Fruit fly (Drosophila melanogaster) whole organism, embryonic: Measurements from ENCODE around the gene Mer.

Source experiments
- Bgb ChIP-seq: fragments of 200-800 bp; sonication (Bioruptor generic); IDR thresholded peaks from 2 replicates; pipeline ENCODE4 v1.3.6; 2022; ENCODE audit warnings: missing biosample characterization, missing genetic modification characterization; ENCODE audit not compliant: partially characterized antibody
- CG10147 ChIP-seq: fragments of 200-800 bp; sonication (Bioruptor generic); optimal IDR thresholded peaks from 2 replicates; lab custom pipeline; 2019; ENCODE audit warnings: missing biosample characterization, mild to moderate bottlenecking, missing genetic modification characterization, moderate library complexity
- CG10654 ChIP-seq: fragments of 200-800 bp; sonication (Bioruptor generic); optimal IDR thresholded peaks from 2 replicates; lab custom pipeline; 2016; ENCODE audit warnings: missing biosample characterization, missing genetic modification characterization
- CG10959 ChIP-seq: fragments of 200-800 bp; sonication (Bioruptor generic); IDR thresholded peaks from 2 replicates; pipeline ENCODE4 v1.3.6; 2022; ENCODE audit warnings: missing biosample characterization, missing genetic modification characterization
- CG11695 ChIP-seq: fragments of 200-800 bp; sonication (Bioruptor generic); IDR thresholded peaks from 3 replicates; pipeline ENCODE4 v1.3.6; 2022; ENCODE audit warnings: missing biosample characterization, missing genetic modification characterization
- CG11696 ChIP-seq: fragments of 200-800 bp; sonication (Bioruptor generic); IDR thresholded peaks from 2 replicates; pipeline ENCODE4 v1.3.6; 2022; ENCODE audit warnings: missing biosample characterization, missing genetic modification characterization
- CG12155 ChIP-seq: fragments of 200-800 bp; sonication (Bioruptor generic); optimal IDR thresholded peaks from 3 replicates; lab custom pipeline; 2016; ENCODE audit warnings: missing biosample characterization, missing genetic modification characterization
- CG12236 ChIP-seq: fragments of 200-800 bp; sonication (Bioruptor generic); optimal IDR thresholded peaks from 2 replicates; lab custom pipeline; 2016; ENCODE audit warnings: missing biosample characterization, missing genetic modification characterization
- CG12659 ChIP-seq: fragments of 200-800 bp; sonication (Bioruptor generic); optimal IDR thresholded peaks from 3 replicates; lab custom pipeline; 2017; ENCODE audit warnings: mild to moderate bottlenecking, missing biosample characterization, missing genetic modification reagents, missing genetic modification characterization
- CG15601 ChIP-seq: fragments of 200-800 bp; sonication (Bioruptor generic); optimal IDR thresholded peaks from 3 replicates; lab custom pipeline; 2019; ENCODE audit warnings: missing biosample characterization, mild to moderate bottlenecking, missing genetic modification characterization, moderate library complexity
- CG1832 ChIP-seq: fragments of 200-800 bp; sonication (Bioruptor generic); optimal IDR thresholded peaks from 2 replicates; lab custom pipeline; 2017; ENCODE audit warnings: missing biosample characterization, mild to moderate bottlenecking, missing genetic modification characterization, inconsistent platforms
- CG43689 ChIP-seq: fragments of 200-800 bp; sonication (Bioruptor generic); IDR thresholded peaks from 2 replicates; pipeline ENCODE4 v1.3.6; 2022; ENCODE audit warnings: missing biosample characterization, missing genetic modification characterization
- CG7963 ChIP-seq: fragments of 200-800 bp; sonication (Bioruptor generic); IDR thresholded peaks from 3 replicates; pipeline ENCODE4 v1.3.6; 2022; ENCODE audit warnings: missing biosample characterization, missing genetic modification characterization; ENCODE audit not compliant: partially characterized antibody
- CG8359 ChIP-seq: fragments of 200-800 bp; sonication (Bioruptor generic); optimal IDR thresholded peaks from 2 replicates; lab custom pipeline; 2017; ENCODE audit warnings: missing biosample characterization, mild to moderate bottlenecking, missing genetic modification characterization, borderline replicate concordance
- CG9215 ChIP-seq: fragments of 200-800 bp; sonication (Bioruptor generic); IDR thresholded peaks from 2 replicates; pipeline ENCODE4 v1.3.6; 2022; ENCODE audit warnings: missing biosample characterization, missing genetic modification characterization
- CoRest ChIP-seq: fragments of 200-800 bp; sonication (Bioruptor generic); optimal IDR thresholded peaks from 3 replicates; lab custom pipeline; 2018; ENCODE audit warnings: missing biosample characterization, mild to moderate bottlenecking, missing genetic modification characterization, moderate library complexity
- D19B ChIP-seq: fragments of 200-800 bp; sonication (Bioruptor generic); optimal IDR thresholded peaks from 2 replicates; lab custom pipeline; 2017; ENCODE audit warnings: missing biosample characterization, mild to moderate bottlenecking, missing genetic modification characterization
- Dad ChIP-seq: fragments of 200-800 bp; sonication (Bioruptor generic); optimal IDR thresholded peaks from 3 replicates; lab custom pipeline; 2016; ENCODE audit warnings: missing biosample characterization, missing genetic modification characterization
- Dref ChIP-seq: fragments of 200-800 bp; sonication (Bioruptor generic); IDR thresholded peaks from 2 replicates; pipeline ENCODE4 v1.3.6; 2022; ENCODE audit warnings: missing biosample characterization, missing genetic modification characterization
- Eip74EF ChIP-seq, 2 experiments: fragments of 200-800 bp in 1 of 2; fragments of >200 bp in 1 of 2; sonication (Bioruptor generic) in 1 of 2; optimal IDR thresholded peaks; 2 replicates each; lab custom pipeline; 2017 to 2019; ENCODE audit warnings: missing biosample characterization in 2 of 2, missing genetic modification characterization in 2 of 2, mild to moderate bottlenecking in 1 of 2, moderate library complexity in 1 of 2
- Hey ChIP-seq: fragments of 200-800 bp; sonication (Bioruptor generic); optimal IDR thresholded peaks from 3 replicates; lab custom pipeline; 2018; ENCODE audit warnings: missing biosample characterization, mild to moderate bottlenecking, missing genetic modification characterization
- Hsf ChIP-seq: fragments of 200-800 bp; sonication (Bioruptor generic); optimal IDR thresholded peaks from 3 replicates; lab custom pipeline; 2016; ENCODE audit warnings: missing biosample characterization, missing genetic modification characterization
- Max ChIP-seq: fragments of 200-800 bp; sonication (Bioruptor generic); optimal IDR thresholded peaks from 2 replicates; lab custom pipeline; 2016; ENCODE audit warnings: missing biosample characterization, mild to moderate bottlenecking, missing genetic modification characterization
- Mrtf ChIP-seq: fragments of 200-800 bp; sonication (Bioruptor generic); IDR thresholded peaks from 3 replicates; pipeline ENCODE4 v1.3.6; 2022; ENCODE audit warnings: missing biosample characterization, missing genetic modification characterization
- Myb ChIP-seq: fragments of 200-800 bp; sonication (Bioruptor generic); optimal IDR thresholded peaks from 2 replicates; lab custom pipeline; 2016; ENCODE audit warnings: missing biosample characterization, missing genetic modification characterization
- NC2α ChIP-seq: fragments of 200-800 bp; sonication (Bioruptor generic); optimal IDR thresholded peaks from 2 replicates; lab custom pipeline; 2016; ENCODE audit warnings: missing biosample characterization, missing genetic modification characterization
- Nf-YC ChIP-seq: fragments of 200-800 bp; optimal IDR thresholded peaks from 3 replicates; lab custom pipeline; 2019; ENCODE audit warnings: missing biosample characterization, mild to moderate bottlenecking, missing genetic modification characterization, moderate library complexity
- Spps ChIP-seq: fragments of 200-800 bp; sonication (Bioruptor generic); optimal IDR thresholded peaks from 2 replicates; lab custom pipeline; 2018; ENCODE audit warnings: missing biosample characterization, mild to moderate bottlenecking, missing genetic modification characterization
- Sry-β ChIP-seq: fragments of 200-800 bp; sonication (Bioruptor generic); optimal IDR thresholded peaks from 2 replicates; lab custom pipeline; 2018; ENCODE audit warnings: missing biosample characterization, mild to moderate bottlenecking, missing genetic modification characterization, moderate library complexity
- Vsx1 ChIP-seq: fragments of 200-800 bp; sonication (Bioruptor generic); optimal IDR thresholded peaks from 2 replicates; lab custom pipeline; 2017; ENCODE audit warnings: missing biosample characterization, mild to moderate bottlenecking, missing genetic modification characterization, missing genetic modification reagents
- bab2 ChIP-seq: fragments of 200-800 bp; sonication (Bioruptor generic); optimal IDR thresholded peaks from 2 replicates; lab custom pipeline; 2016; ENCODE audit warnings: missing biosample characterization, missing genetic modification characterization
- br ChIP-seq: fragments of >200 bp; optimal IDR thresholded peaks from 2 replicates; lab custom pipeline; 2017
- dm ChIP-seq: fragments of 200-800 bp; sonication (Bioruptor generic); optimal IDR thresholded peaks from 3 replicates; lab custom pipeline; 2016; ENCODE audit warnings: missing biosample characterization, missing genetic modification characterization
- eve ChIP-seq, 2 experiments: fragments of >200 bp; optimal IDR thresholded peaks; 2 replicates each; lab custom pipeline; 2017; ENCODE audit warnings: missing biosample characterization in 2 of 2, missing genetic modification characterization in 2 of 2
- fd102C ChIP-seq: fragments of 200-800 bp; sonication (Bioruptor generic); optimal IDR thresholded peaks from 2 replicates; lab custom pipeline; 2018; ENCODE audit warnings: missing biosample characterization, mild to moderate bottlenecking, missing genetic modification characterization, moderate library complexity
- gcm ChIP-seq: fragments of 200-800 bp; sonication (Bioruptor generic); optimal IDR thresholded peaks from 2 replicates; lab custom pipeline; 2019; ENCODE audit warnings: missing biosample characterization, mild to moderate bottlenecking, missing genetic modification characterization, moderate library complexity
- gt ChIP-seq: fragments of 200-800 bp; sonication (Bioruptor generic); IDR thresholded peaks from 2 replicates; pipeline ENCODE4 v1.3.6; 2022; ENCODE audit warnings: missing biosample characterization, missing genetic modification characterization
- jumu ChIP-seq: fragments of 200-800 bp; sonication (Bioruptor generic); optimal IDR thresholded peaks from 3 replicates; lab custom pipeline; 2016; ENCODE audit warnings: missing biosample characterization, missing genetic modification characterization
- ken ChIP-seq: fragments of 200-800 bp; sonication (Bioruptor generic); IDR thresholded peaks from 3 replicates; pipeline ENCODE4 v1.3.6; 2022; ENCODE audit warnings: missing biosample characterization, missing genetic modification characterization
- lbe ChIP-seq: fragments of 200-800 bp; sonication (Bioruptor generic); optimal IDR thresholded peaks from 2 replicates; lab custom pipeline; 2016; ENCODE audit warnings: missing biosample characterization, mild to moderate bottlenecking, missing genetic modification characterization
- otp ChIP-seq: fragments of 200-800 bp; sonication (Bioruptor generic); IDR thresholded peaks from 3 replicates; pipeline ENCODE4, ENCODE4 v1.3.6; 2022; ENCODE audit warnings: missing biosample characterization, missing genetic modification characterization
- p53 ChIP-seq: fragments of 200-800 bp; sonication (Bioruptor generic); optimal IDR thresholded peaks from 2 replicates; lab custom pipeline; 2016; ENCODE audit warnings: missing biosample characterization, missing genetic modification characterization
- phol ChIP-seq: fragments of 200-800 bp; sonication (Bioruptor generic); optimal IDR thresholded peaks from 3 replicates; lab custom pipeline; 2018; ENCODE audit warnings: missing biosample characterization, mild to moderate bottlenecking, missing genetic modification characterization, moderate library complexity
- psq ChIP-seq: fragments of 200-800 bp; sonication (Bioruptor generic); optimal IDR thresholded peaks from 2 replicates; lab custom pipeline; 2017; ENCODE audit warnings: missing biosample characterization, missing genetic modification characterization
- sima ChIP-seq: fragments of 200-800 bp; sonication (Bioruptor generic); optimal IDR thresholded peaks from 2 replicates; lab custom pipeline; 2016; ENCODE audit warnings: missing biosample characterization, missing genetic modification characterization
- trh ChIP-seq: fragments of 200-800 bp; sonication (Bioruptor generic); optimal IDR thresholded peaks from 2 replicates; lab custom pipeline; 2016; ENCODE audit warnings: missing biosample characterization, missing genetic modification characterization
- ttk ChIP-seq: fragments of 200-800 bp; sonication (Bioruptor generic); IDR thresholded peaks from 2 replicates; pipeline ENCODE4 v2.1.2; 2022; ENCODE audit warnings: missing biosample characterization, missing genetic modification characterization
- twi ChIP-seq: fragments of 200-800 bp; optimal IDR thresholded peaks from 2 replicates; lab custom pipeline; 2019; ENCODE audit warnings: missing biosample characterization, mild to moderate bottlenecking, missing genetic modification characterization, moderate library complexity
- vvl ChIP-seq: fragments of 200-800 bp; sonication (Bioruptor generic); IDR thresholded peaks from 2 replicates; pipeline ENCODE4 v1.3.6; 2022; ENCODE audit warnings: missing biosample characterization, missing genetic modification characterization
- zf30C ChIP-seq: fragments of 200-800 bp; sonication (Bioruptor generic); optimal IDR thresholded peaks from 3 replicates; lab custom pipeline; 2018; ENCODE audit warnings: missing biosample characterization, mild to moderate bottlenecking, missing genetic modification characterization

Gene Mer

dm6 chrX:19683040-19683875 is 10.0 kb downstream of the Mer start, which contains the start of the genes dome and Ubqn (continued):
- TF ChIP-seq br (lab: Kevin White, UChicago), result no peak
- no peak for TF ChIP-seq CG10147 (GFP tag; lab: Kevin White, UChicago)
- TF ChIP-seq Hey (tag; lab: Kevin White, UChicago), result no peak
- TF ChIP-seq Max (GFP tag; lab: Kevin White, UChicago), result peak; percentile 1
- TF ChIP-seq twi, result no peak
- TF ChIP-seq p53 (GFP tag; lab: Kevin White, UChicago), result peak; percentile 41
- no peak for TF ChIP-seq CG10654
- no peak for TF ChIP-seq psq
- no peak for TF ChIP-seq trh
- TF ChIP-seq fd102C (GFP tag; lab: Kevin White, UChicago), result no peak
- 0 out of 2 replicates have a peak, but pooled peaks have one; percentile 14 for TF ChIP-seq CG9215 (GFP tag; lab: Robert Waterston, UW)
- TF ChIP-seq Nf-YC (tag; lab: Kevin White, UChicago), result peak; percentile 53
- TF ChIP-seq Sry-β, result peak; percentile 58
- TF ChIP-seq CoRest (tag; lab: Kevin White, UChicago), result peak; percentile 1
- TF ChIP-seq Spps (tag; lab: Kevin White, UChicago), result no peak
- no peak for TF ChIP-seq CG11695
- no peak for TF ChIP-seq CG10959 (GFP tag; lab: Robert Waterston, UW)
- no peak for TF ChIP-seq gt (GFP tag; lab: Robert Waterston, UW)
- peak; percentile 78 for TF ChIP-seq CG12155
- no peak for TF ChIP-seq ken
- no peak for TF ChIP-seq CG11696 (GFP tag; lab: Robert Waterston, UW)
- peak; percentile 36 for TF ChIP-seq CG15601 (tag; lab: Kevin White, UChicago)
- no peak for TF ChIP-seq bab2
- no peak; the same call in 1 of the 2 replicates for TF ChIP-seq vvl
- peak; percentile 54 for TF ChIP-seq phol (tag; lab: Kevin White, UChicago)
- TF ChIP-seq dm, result peak; percentile 22
- TF ChIP-seq CG43689 (GFP tag; lab: Robert Waterston, UW), result no peak
- TF ChIP-seq CG8359, result no peak
- peak; percentile 20 for TF ChIP-seq lbe (GFP tag; lab: Kevin White, UChicago)
- TF ChIP-seq Dad, result no peak
- peak; percentile 22 for TF ChIP-seq CG12236 (GFP tag; lab: Kevin White, UChicago)
- no peak for TF ChIP-seq sima (GFP tag; lab: Kevin White, UChicago)
- no peak for TF ChIP-seq Eip74EF (GFP tag; optimal IDR thresholded peaks at IDR 0.05; lab: Kevin White, UChicago)
- peak; percentile 92 for TF ChIP-seq CG1832 (GFP tag; lab: Kevin White, UChicago)
- TF ChIP-seq CG12659 (GFP tag; lab: Kevin White, UChicago), result peak; percentile 79
- TF ChIP-seq eve (GFP tag; optimal IDR thresholded peaks at IDR 0.05; lab: Kevin White, UChicago), result no peak
- TF ChIP-seq zf30C, result no peak
- TF ChIP-seq D19B, result no peak
- TF ChIP-seq CG7963, result peak; percentile 85
- TF ChIP-seq ttk, result no peak
- no peak for TF ChIP-seq gcm
- TF ChIP-seq Vsx1 (GFP tag; lab: Kevin White, UChicago), result no peak
- no peak for TF ChIP-seq NC2α (GFP tag; lab: Kevin White, UChicago)
- TF ChIP-seq Hsf (GFP tag; lab: Kevin White, UChicago), result peak; percentile 12
- peak; percentile 88 for TF ChIP-seq Bgb (GFP tag; lab: Robert Waterston, UW)
- no peak for TF ChIP-seq otp (GFP tag; lab: Robert Waterston, UW)
- TF ChIP-seq Mrtf, result no peak
- peak; percentile 55 for TF ChIP-seq jumu (GFP tag; lab: Kevin White, UChicago)
- peak; percentile 68 for TF ChIP-seq Myb (GFP tag; lab: Kevin White, UChicago)
- TF ChIP-seq Dref (GFP tag; lab: Robert Waterston, UW), result peak; percentile 86
